Worm (Caenorhabditis elegans) whole organism, young adult: Measurements from ENCODE around the gene dhhc-4.

Experiments
- C17E4.6 ChIP-seq: fragments of 200-800 bp; sonication (Bioruptor generic); IDR thresholded peaks from 2 replicates; pipeline ENCODE4 v1.3.6; 2022; ENCODE audit warnings: missing genetic modification reagents, missing genetic modification characterization, missing compliant biosample characterization
- D2030.7 ChIP-seq: fragments of 200-800 bp; sonication (Bioruptor generic); IDR thresholded peaks from 2 replicates; pipeline ENCODE4 v1.3.6; 2022; ENCODE audit warnings: missing genetic modification reagents, missing genetic modification characterization, missing compliant biosample characterization
- F22D6.2 ChIP-seq: sonication (generic microtip); optimal IDR thresholded peaks from 2 replicates; lab custom pipeline; 2016; ENCODE audit warnings: mild to moderate bottlenecking, missing genetic modification characterization, missing compliant biosample characterization
- F23B12.7 ChIP-seq: sonication (generic microtip); optimal IDR thresholded peaks from 2 replicates; lab custom pipeline; 2017; ENCODE audit warnings: missing genetic modification characterization, mild to moderate bottlenecking, missing compliant biosample characterization, antibody characterized with exemption, moderate library complexity; ENCODE audit not compliant: insufficient read depth
- F37B4.10 ChIP-seq: fragments of 200-800 bp; sonication (Bioruptor generic); IDR thresholded peaks from 2 replicates; pipeline ENCODE4 v1.3.6; 2022; ENCODE audit warnings: missing genetic modification characterization, missing compliant biosample characterization
- F52B5.7 ChIP-seq: sonication (generic microtip); optimal IDR thresholded peaks from 2 replicates; lab custom pipeline; 2016; ENCODE audit warnings: mild to moderate bottlenecking, missing genetic modification characterization, missing compliant biosample characterization
- F55B11.4 ChIP-seq: sonication (generic microtip); optimal IDR thresholded peaks from 2 replicates; lab custom pipeline; 2016; ENCODE audit warnings: missing compliant biosample characterization, missing genetic modification characterization, borderline replicate concordance; ENCODE audit not compliant: insufficient read depth
- F57A8.1 ChIP-seq: fragments of 200-800 bp; sonication (Bioruptor generic); optimal IDR thresholded peaks from 2 replicates; lab custom pipeline; 2018; ENCODE audit warnings: mild to moderate bottlenecking, missing genetic modification characterization, moderate library complexity, missing compliant biosample characterization
- F57C9.4 ChIP-seq: sonication (generic microtip); optimal IDR thresholded peaks from 2 replicates; lab custom pipeline; 2017; ENCODE audit warnings: mild to moderate bottlenecking, missing genetic modification characterization, missing compliant biosample characterization
- Y53G8AR.9 ChIP-seq: fragments of 200-800 bp; sonication (Bioruptor generic); conservative IDR thresholded peaks from 2 replicates; pipeline ENCODE4 v1.3.6; 2022; ENCODE audit warnings: missing genetic modification reagents, missing genetic modification characterization, missing compliant biosample characterization
- Y56A3A.18 ChIP-seq: fragments of 200-800 bp; sonication (Bioruptor generic); IDR thresholded peaks from 2 replicates; pipeline ENCODE4 v1.3.6; 2022; ENCODE audit warnings: missing genetic modification reagents, missing genetic modification characterization, missing compliant biosample characterization
- aptf-2 ChIP-seq: fragments of 200-800 bp; sonication (Bioruptor generic); conservative IDR thresholded peaks from 2 replicates; pipeline ENCODE4 v1.3.6; 2022; ENCODE audit warnings: missing genetic modification reagents, missing genetic modification characterization, missing compliant biosample characterization
- athp-1 ChIP-seq: sonication (generic microtip); optimal IDR thresholded peaks from 2 replicates; lab custom pipeline; 2017; ENCODE audit warnings: mild to moderate bottlenecking, missing genetic modification characterization, missing compliant biosample characterization
- attf-5 ChIP-seq: fragments of 200-800 bp; sonication (Bioruptor generic); optimal IDR thresholded peaks from 2 replicates; lab custom pipeline; 2018; ENCODE audit warnings: mild to moderate bottlenecking, missing genetic modification characterization, missing compliant biosample characterization
- attf-6 ChIP-seq: fragments of 200-800 bp; sonication (Bioruptor generic); IDR thresholded peaks from 2 replicates; pipeline ENCODE4 v1.3.6; 2022; ENCODE audit warnings: missing genetic modification reagents, missing genetic modification characterization, missing compliant biosample characterization
- bed-2 ChIP-seq: fragments of 200-800 bp; sonication (Bioruptor generic); IDR thresholded peaks from 2 replicates; pipeline ENCODE4 v1.3.6; 2022; ENCODE audit warnings: missing genetic modification reagents, missing genetic modification characterization, missing compliant biosample characterization
- ccch-3 ChIP-seq: fragments of 200-800 bp; sonication (Bioruptor generic); optimal IDR thresholded peaks from 2 replicates; lab custom pipeline; 2018; ENCODE audit warnings: mild to moderate bottlenecking, missing genetic modification characterization, missing compliant biosample characterization
- cebp-2 ChIP-seq: fragments of 200-800 bp; sonication (Bioruptor generic); IDR thresholded peaks from 2 replicates; pipeline ENCODE4 v1.3.6; 2022; ENCODE audit warnings: missing genetic modification characterization, missing compliant biosample characterization
- chd-7 ChIP-seq: sonication (generic microtip); optimal IDR thresholded peaks from 2 replicates; lab custom pipeline; 2016; ENCODE audit warnings: mild to moderate bottlenecking, missing genetic modification characterization, moderate library complexity, missing compliant biosample characterization
- die-1 ChIP-seq: sonication (generic microtip); optimal IDR thresholded peaks from 2 replicates; lab custom pipeline; 2016; ENCODE audit warnings: missing genotype, mild to moderate bottlenecking, missing genetic modification characterization, missing compliant biosample characterization
- dpff-1 ChIP-seq: sonication (generic microtip); optimal IDR thresholded peaks from 2 replicates; lab custom pipeline; 2017; ENCODE audit warnings: mild to moderate bottlenecking, missing genetic modification characterization, missing compliant biosample characterization
- egl-18 ChIP-seq: fragments of 200-800 bp; sonication (Bioruptor generic); IDR thresholded peaks from 2 replicates; pipeline ENCODE4 v1.3.6; 2022; ENCODE audit warnings: missing genetic modification reagents, missing genetic modification characterization, missing compliant biosample characterization
- egrh-3 ChIP-seq: fragments of 200-800 bp; sonication (Bioruptor generic); IDR thresholded peaks from 2 replicates; pipeline ENCODE4 v1.3.6; 2022; ENCODE audit warnings: missing genetic modification reagents, missing genetic modification characterization, missing compliant biosample characterization
- ets-4 ChIP-seq: fragments of 200-800 bp; sonication (Bioruptor generic); optimal IDR thresholded peaks from 2 replicates; lab custom pipeline; 2018; ENCODE audit warnings: mild to moderate bottlenecking, missing genetic modification characterization, missing compliant biosample characterization
- hlh-12 ChIP-seq: sonication (generic microtip); optimal IDR thresholded peaks from 2 replicates; lab custom pipeline; 2016; ENCODE audit warnings: missing genetic modification characterization, missing compliant biosample characterization
- hsf-1 ChIP-seq: fragments of 200-800 bp; sonication (Bioruptor generic); IDR thresholded peaks from 2 replicates; pipeline ENCODE4 v1.3.6; 2022; ENCODE audit warnings: missing genetic modification reagents, missing genetic modification characterization, missing compliant biosample characterization
- let-526 ChIP-seq: fragments of 200-800 bp; sonication (Bioruptor generic); IDR thresholded peaks from 2 replicates; pipeline ENCODE4 v1.3.6; 2022; ENCODE audit warnings: missing genetic modification reagents, missing genetic modification characterization, missing compliant biosample characterization
- let-607 ChIP-seq, 2 experiments: fragments of 200-800 bp in 1 of 2; sonication (Bioruptor generic) in 1 of 2; sonication (generic microtip) in 1 of 2; optimal IDR thresholded peaks; 2 replicates each; lab custom pipeline; 2016 to 2018; ENCODE audit warnings: mild to moderate bottlenecking in 2 of 2, missing compliant biosample characterization in 2 of 2, missing genetic modification characterization in 2 of 2, moderate library complexity in 2 of 2, missing genotype in 1 of 2
- lsl-1 ChIP-seq: fragments of 200-800 bp; sonication (Bioruptor generic); optimal IDR thresholded peaks from 2 replicates; lab custom pipeline; 2018; ENCODE audit warnings: mild to moderate bottlenecking, missing genetic modification characterization, moderate library complexity, missing compliant biosample characterization
- madf-3 ChIP-seq: fragments of 200-800 bp; sonication (Bioruptor generic); IDR thresholded peaks from 2 replicates; pipeline ENCODE4 v1.3.6; 2022; ENCODE audit warnings: missing genetic modification reagents, missing genetic modification characterization, missing compliant biosample characterization
- madf-6 ChIP-seq: fragments of 200-800 bp; sonication (Bioruptor generic); IDR thresholded peaks from 2 replicates; pipeline ENCODE4 v1.3.6; 2022; ENCODE audit warnings: missing genetic modification reagents, missing genetic modification characterization, missing compliant biosample characterization
- nfya-2 ChIP-seq: fragments of 200-800 bp; sonication (Bioruptor generic); IDR thresholded peaks from 2 replicates; pipeline ENCODE4 v1.3.6; 2022; ENCODE audit warnings: missing genetic modification reagents, missing genetic modification characterization, missing compliant biosample characterization
- nfyb-1 ChIP-seq: fragments of 200-800 bp; sonication (Bioruptor generic); IDR thresholded peaks from 2 replicates; pipeline ENCODE4 v1.3.6; 2022; ENCODE audit warnings: missing genetic modification reagents, missing genetic modification characterization, missing compliant biosample characterization
- nhr-120 ChIP-seq: fragments of 200-800 bp; sonication (Bioruptor generic); IDR thresholded peaks from 2 replicates; pipeline ENCODE4 v1.3.6; 2022; ENCODE audit warnings: missing genetic modification characterization, missing compliant biosample characterization
- nhr-27 ChIP-seq: fragments of 200-800 bp; sonication (Bioruptor generic); optimal IDR thresholded peaks from 2 replicates; lab custom pipeline; 2018; ENCODE audit warnings: mild to moderate bottlenecking, missing genetic modification characterization, moderate library complexity, missing compliant biosample characterization
- rec-8 ChIP-seq, 2 experiments: sonication (generic microtip); optimal IDR thresholded peaks; 2 replicates each; lab custom pipeline; 2016; ENCODE audit warnings: mild to moderate bottlenecking in 2 of 2, missing genetic modification characterization in 2 of 2, missing genetic modification reagents in 2 of 2, missing genotype in 2 of 2, missing biosample characterization in 1 of 2, missing compliant biosample characterization in 1 of 2, moderate library complexity in 1 of 2
- repo-1 ChIP-seq: sonication (generic microtip); optimal IDR thresholded peaks from 2 replicates; lab custom pipeline; 2017; ENCODE audit warnings: mild to moderate bottlenecking, missing genetic modification characterization, missing compliant biosample characterization
- snpc-3.4 ChIP-seq: sonication (generic microtip); optimal IDR thresholded peaks from 2 replicates; lab custom pipeline; 2017; ENCODE audit warnings: missing genetic modification characterization, mild to moderate bottlenecking, missing compliant biosample characterization, antibody characterized with exemption, moderate library complexity, missing genotype, missing genetic modification reagents
- snpc-4 ChIP-seq, 5 experiments: fragments of 150-350 bp in 1 of 5; sonication (generic microtip) in 4 of 5; optimal IDR thresholded peaks; 2 replicates each; lab custom pipeline; 2014 to 2018; ENCODE audit warnings: missing genetic modification characterization in 5 of 5, missing biosample characterization in 3 of 5, antibody characterized with exemption in 2 of 5, mild to moderate bottlenecking in 2 of 5, missing compliant biosample characterization in 2 of 5, missing genotype in 2 of 5, moderate library complexity in 2 of 5, missing genetic modification reagents in 1 of 5
- sptf-2 ChIP-seq: fragments of 200-800 bp; sonication (Bioruptor generic); optimal IDR thresholded peaks from 2 replicates; lab custom pipeline; 2018; ENCODE audit warnings: mild to moderate bottlenecking, missing genetic modification characterization, missing compliant biosample characterization
- unc-62 ChIP-seq: fragments of 150-350 bp; optimal IDR thresholded peaks from 2 replicates; lab custom pipeline; 2014; ENCODE audit warnings: missing biosample characterization, missing genetic modification reagents, missing genetic modification characterization
- xnd-1 ChIP-seq: sonication (generic microtip); optimal IDR thresholded peaks from 2 replicates; lab custom pipeline; 2016; ENCODE audit warnings: missing genotype, missing genetic modification reagents, missing genetic modification characterization, missing compliant biosample characterization
- zim-3 ChIP-seq: sonication (generic microtip); optimal IDR thresholded peaks from 2 replicates; lab custom pipeline; 2017; ENCODE audit warnings: mild to moderate bottlenecking, missing genetic modification characterization, moderate library complexity, missing compliant biosample characterization
- ztf-18 ChIP-seq: sonication (generic microtip); optimal IDR thresholded peaks from 2 replicates; lab custom pipeline; 2016; ENCODE audit warnings: missing genotype, mild to moderate bottlenecking, missing genetic modification characterization, missing compliant biosample characterization
- ztf-22 ChIP-seq: fragments of 200-800 bp; sonication (Bioruptor generic); optimal IDR thresholded peaks from 2 replicates; lab custom pipeline; 2018; ENCODE audit warnings: mild to moderate bottlenecking, missing genetic modification characterization, moderate library complexity, missing compliant biosample characterization
- ztf-25 ChIP-seq: fragments of 200-800 bp; sonication (Bioruptor generic); IDR thresholded peaks from 2 replicates; pipeline ENCODE4 v1.3.6; 2022; ENCODE audit warnings: missing genetic modification reagents, missing genetic modification characterization, missing compliant biosample characterization
- ztf-26 ChIP-seq: sonication (generic microtip); optimal IDR thresholded peaks from 2 replicates; lab custom pipeline; 2017; ENCODE audit warnings: missing genetic modification characterization, missing compliant biosample characterization

The dhhc-4 gene

ce11 chrIII:9867780-9868503, at the start of gene dhhc-4:
TSS of gene dhhc-4 (minus strand) at chrIII:9867792.
- TF ChIP-seq attf-6 (GFP tag; lab: Robert Waterston, UW) (no peak), ztf-22 (no peak), F55B11.4 (tag; lab: Kevin White, UChicago) (no peak), F57A8.1 (GFP tag; lab: Kevin White, UChicago) (no peak), ztf-26 (tag; lab: Kevin White, UChicago) (no peak), let-526 (GFP tag; lab: Robert Waterston, UW) (no peak), lsl-1 (GFP tag; lab: Kevin White, UChicago) (peak; percentile 45), nfya-2 (GFP tag; lab: Robert Waterston, UW) (no peak), F37B4.10 (no peak), chd-7 (tag; lab: Kevin White, UChicago) (no peak), madf-6 (GFP tag; lab: Robert Waterston, UW) (no peak), xnd-1 (tag; lab: Kevin White, UChicago) (peak; percentile 43), nhr-27 (tag; lab: Kevin White, UChicago) (no peak), ccch-3 (peak; percentile 45), dpff-1 (no peak), sptf-2 (no peak), cebp-2 (GFP tag; lab: Robert Waterston, UW) (no peak), die-1 (no peak), hsf-1 (GFP tag; lab: Robert Waterston, UW) (0 out of 2 replicates have a peak, but pooled peaks have one; percentile 56), egrh-3 (GFP tag; lab: Robert Waterston, UW) (no peak), aptf-2 (GFP tag; lab: Robert Waterston, UW) (0 out of 2 replicates have a peak, but pooled peaks have one; percentile 53), ets-4 (no peak), nfyb-1 (GFP tag; lab: Robert Waterston, UW) (no peak), bed-2 (peak; percentile 45; the same call in 1 of the 2 replicates), F23B12.7 (tag; lab: Kevin White, UChicago) (no peak), snpc-3.4 (tag; lab: Kevin White, UChicago) (no peak), nhr-120 (GFP tag; lab: Robert Waterston, UW) (no peak), snpc-4 (GFP tag; optimal IDR thresholded peaks at IDR 0.05; lab: Kevin White, UChicago) (no peak), snpc-4 (tag; optimal IDR thresholded peaks at IDR 0.05; lab: Kevin White, UChicago) (no peak), rec-8 (tag; optimal IDR thresholded peaks at IDR 0.05; lab: Kevin White, UChicago) (peak in 1 of 2 experiments; percentile 56), ztf-25 (GFP tag; lab: Robert Waterston, UW) (no peak), madf-3 (GFP tag; lab: Robert Waterston, UW) (0 out of 2 replicates have a peak, but pooled peaks have one; percentile 40), ztf-18 (tag; lab: Kevin White, UChicago) (no peak), let-607 (tag; optimal IDR thresholded peaks at IDR 0.05; lab: Kevin White, UChicago) (peak in 1 of 2 experiments; percentile 71), F57C9.4 (no peak), hlh-12 (no peak), F22D6.2 (tag; lab: Kevin White, UChicago) (peak; percentile 9), Y56A3A.18 (GFP tag; lab: Robert Waterston, UW) (no peak), unc-62 (GFP tag; lab: Kevin White, UChicago) (no peak), egl-18 (GFP tag; lab: Robert Waterston, UW) (no peak), attf-5 (GFP tag; lab: Kevin White, UChicago) (no peak), D2030.7 (GFP tag; lab: Robert Waterston, UW) (no peak), zim-3 (tag; lab: Kevin White, UChicago) (no peak), Y53G8AR.9 (no peak), F52B5.7 (tag; lab: Kevin White, UChicago) (no peak), C17E4.6 (GFP tag; lab: Robert Waterston, UW) (no peak), athp-1 (tag; lab: Kevin White, UChicago) (no peak), repo-1 (no peak)
